Worm (Caenorhabditis elegans): ENCODE measurements around the gene Y45G5AM.9.

Y45G5AM.9 gene

ce11 chrV:4152200-4152599 is 42.2 kb downstream of the Y45G5AM.9 start, which contains the start of gene Y45G5AM.6:
Gene Y45G5AM.6 (minus strand): TSS chrV:4152300.
- TF ChIP-seq hmg-11 (tag; optimal IDR thresholded peaks at IDR 0.05) (no peak), pqm-1 (tag; optimal IDR thresholded peaks at IDR 0.05) (no peak), nhr-23 (tag; optimal IDR thresholded peaks at IDR 0.05) (no peak), eor-1 (tag; optimal IDR thresholded peaks at IDR 0.05) (no peak), egl-27 (tag; optimal IDR thresholded peaks at IDR 0.05) (no peak), unc-62 (GFP tag; optimal IDR thresholded peaks at IDR 0.05) (no peak), zag-1 (tag; optimal IDR thresholded peaks at IDR 0.05) (no peak), lsy-12 (tag; optimal IDR thresholded peaks at IDR 0.05) (no peak), unc-39 (tag; optimal IDR thresholded peaks at IDR 0.05) (no peak), nhr-12 (tag; optimal IDR thresholded peaks at IDR 0.05) (no peak), nhr-237 (tag; optimal IDR thresholded peaks at IDR 0.05) (no peak)

- no peak for TF ChIP-seq nhr-23 (tag; optimal IDR thresholded peaks at IDR 0.05)
- TF ChIP-seq nhr-25 (tag; optimal IDR thresholded peaks at IDR 0.05), result no peak
- TF ChIP-seq elt-3 (tag; optimal IDR thresholded peaks at IDR 0.05), result no peak
- TF ChIP-seq lin-39 (tag; optimal IDR thresholded peaks at IDR 0.05), result no peak
- no peak for TF ChIP-seq mml-1 (tag; optimal IDR thresholded peaks at IDR 0.05)
- no peak for TF ChIP-seq unc-39 (tag; optimal IDR thresholded peaks at IDR 0.05)
- TF ChIP-seq ceh-82 (tag; optimal IDR thresholded peaks at IDR 0.05), result no peak
- no peak for TF ChIP-seq ztf-4 (tag; optimal IDR thresholded peaks at IDR 0.05)
- TF ChIP-seq sea-2 (GFP tag; optimal IDR thresholded peaks at IDR 0.05), result no peak
- no peak for TF ChIP-seq fkh-2 (tag; optimal IDR thresholded peaks at IDR 0.05)
- no peak for TF ChIP-seq ceh-9 (tag; optimal IDR thresholded peaks at IDR 0.05)
- no peak for TF ChIP-seq nhr-43 (tag; optimal IDR thresholded peaks at IDR 0.05; ENCODE audit: poor library complexity, severe bottlenecking)
- TF ChIP-seq snpc-4 (tag; optimal IDR thresholded peaks at IDR 0.05), result no peak
- no peak for TF ChIP-seq nfya-1 (tag; optimal IDR thresholded peaks at IDR 0.05; ENCODE audit: insufficient read depth)
- TF ChIP-seq nhr-12 (tag; optimal IDR thresholded peaks at IDR 0.05), result no peak
- no peak for TF ChIP-seq lsy-12 (tag; optimal IDR thresholded peaks at IDR 0.05)
- no peak for TF ChIP-seq skn-1 (tag; optimal IDR thresholded peaks at IDR 0.05)
Measured at ce11 chrV:4151400-4151799, 43.0 kb downstream of the Y45G5AM.9 start.

- TF ChIP-seq lsy-12 (tag; optimal IDR thresholded peaks at IDR 0.05) (no peak), mml-1 (tag; optimal IDR thresholded peaks at IDR 0.05) (no peak), snpc-4 (tag; optimal IDR thresholded peaks at IDR 0.05) (no peak), aly-2 (tag; optimal IDR thresholded peaks at IDR 0.05) (no peak), lin-39 (tag; optimal IDR thresholded peaks at IDR 0.05) (no peak), ztf-11 (tag; optimal IDR thresholded peaks at IDR 0.05) (no peak), ceh-82 (tag; optimal IDR thresholded peaks at IDR 0.05) (no peak), R02D3.7 (tag; optimal IDR thresholded peaks at IDR 0.05) (no peak), nfya-1 (tag; optimal IDR thresholded peaks at IDR 0.05; ENCODE audit: insufficient read depth) (no peak), egl-27 (tag; optimal IDR thresholded peaks at IDR 0.05) (no peak), nhr-77 (tag; optimal IDR thresholded peaks at IDR 0.05) (no peak), elt-3 (tag; optimal IDR thresholded peaks at IDR 0.05) (no peak), elt-1 (tag; optimal IDR thresholded peaks at IDR 0.05) (no peak), fos-1 (tag; optimal IDR thresholded peaks at IDR 0.05) (no peak), nhr-237 (tag; optimal IDR thresholded peaks at IDR 0.05) (no peak)
Measured at ce11 chrV:4144205-4144604, 50.2 kb downstream of the Y45G5AM.9 start, which contains the start of gene Y45G5AL.1. Gene Y45G5AL.1 (plus strand): TSS chrV:4144505.

ce11 chrV:4143034-4143433 is 51.4 kb downstream of the Y45G5AM.9 start:
- TF ChIP-seq nhr-25 (tag; optimal IDR thresholded peaks at IDR 0.05) (peak; percentile 79), fkh-10 (GFP tag; optimal IDR thresholded peaks at IDR 0.05) (peak; percentile 55), snpc-4 (tag; optimal IDR thresholded peaks at IDR 0.05) (peak; percentile 67), elt-2 (tag; optimal IDR thresholded peaks at IDR 0.05) (peak; percentile 88), lin-15B (tag; optimal IDR thresholded peaks at IDR 0.05) (peak; percentile 80), nhr-237 (tag; optimal IDR thresholded peaks at IDR 0.05) (no peak), pqm-1 (tag; optimal IDR thresholded peaks at IDR 0.05) (peak; percentile 87), ceh-28 (tag; optimal IDR thresholded peaks at IDR 0.05) (peak; percentile 63), jun-1 (tag; optimal IDR thresholded peaks at IDR 0.05) (peak; percentile 71), pha-4 (tag; optimal IDR thresholded peaks at IDR 0.05) (peak; percentile 85), lin-39 (tag; optimal IDR thresholded peaks at IDR 0.05) (peak; percentile 67), nhr-12 (tag; optimal IDR thresholded peaks at IDR 0.05) (no peak), nfya-1 (tag; optimal IDR thresholded peaks at IDR 0.05; ENCODE audit: insufficient read depth) (peak; percentile 89), mml-1 (tag; optimal IDR thresholded peaks at IDR 0.05) (no peak), hmg-11 (tag; optimal IDR thresholded peaks at IDR 0.05) (peak; percentile 57), skn-1 (tag; optimal IDR thresholded peaks at IDR 0.05) (no peak), nhr-23 (tag; optimal IDR thresholded peaks at IDR 0.05) (peak; percentile 87), nhr-67 (tag; optimal IDR thresholded peaks at IDR 0.05) (no peak), nhr-43 (tag; optimal IDR thresholded peaks at IDR 0.05; ENCODE audit: poor library complexity, severe bottlenecking) (peak; percentile 54), ceh-16 (tag; optimal IDR thresholded peaks at IDR 0.05) (no peak), egl-5 (tag; optimal IDR thresholded peaks at IDR 0.05) (peak; percentile 99), lsy-12 (tag; optimal IDR thresholded peaks at IDR 0.05) (peak; percentile 47), nhr-28 (tag; optimal IDR thresholded peaks at IDR 0.05) (no peak)
